Worm (Caenorhabditis elegans) whole organism, young adult: ENCODE measurements around the gene F14H3.3.
"Not testable (repeated sequence)": the region's sequence is repeated elsewhere in the genome, so short reads cannot be mapped to it uniquely, and the experiment has no call there.

Experiments
- C06A6.2 ChIP-seq: fragments of 200-800 bp; sonication (Bioruptor generic); conservative IDR thresholded peaks from 2 replicates; pipeline ENCODE4 v1.3.6; 2022; ENCODE audit warnings: missing genetic modification characterization, missing compliant biosample characterization
- aptf-3 ChIP-seq: fragments of 200-800 bp; sonication (Bioruptor generic); IDR thresholded peaks from 2 replicates; pipeline ENCODE4 v1.3.6; 2022; ENCODE audit warnings: missing genetic modification characterization, missing compliant biosample characterization
- egl-18 ChIP-seq: fragments of 200-800 bp; sonication (Bioruptor generic); IDR thresholded peaks from 2 replicates; pipeline ENCODE4 v1.3.6; 2022; ENCODE audit warnings: missing genetic modification reagents, missing genetic modification characterization, missing compliant biosample characterization
- ets-4 ChIP-seq: fragments of 200-800 bp; sonication (Bioruptor generic); optimal IDR thresholded peaks from 2 replicates; lab custom pipeline; 2018; ENCODE audit warnings: mild to moderate bottlenecking, missing genetic modification characterization, missing compliant biosample characterization
- pha-4 ChIP-seq: fragments of 150-350 bp; sonication (generic microtip); optimal IDR thresholded peaks from 2 replicates; lab custom pipeline; 2014; ENCODE audit warnings: missing biosample characterization, missing genetic modification reagents, missing genetic modification characterization
- rpc-1 ChIP-seq, 2 experiments: fragments of 150-350 bp in 1 of 2; sonication (generic microtip) in 1 of 2; optimal IDR thresholded peaks; 2 replicates each; lab custom pipeline; 2014 to 2018; ENCODE audit warnings: missing biosample characterization in 1 of 2, missing genetic modification characterization in 1 of 2, missing genetic modification reagents in 1 of 2, missing genotype in 1 of 2
- sea-2 ChIP-seq: fragments of 200-800 bp; sonication (Bioruptor generic); IDR thresholded peaks from 2 replicates; pipeline ENCODE4 v1.3.6; 2022; ENCODE audit warnings: missing genetic modification characterization, missing compliant biosample characterization
- snpc-1.3 ChIP-seq: sonication (generic microtip); optimal IDR thresholded peaks from 2 replicates; lab custom pipeline; 2017; ENCODE audit warnings: missing genetic modification characterization, mild to moderate bottlenecking, missing compliant biosample characterization, antibody characterized with exemption, moderate library complexity, missing genotype, missing genetic modification reagents; ENCODE audit not compliant: insufficient read depth
- snpc-4 ChIP-seq, 5 experiments: fragments of 150-350 bp in 1 of 5; sonication (generic microtip) in 4 of 5; optimal IDR thresholded peaks; 2 replicates each; lab custom pipeline; 2014 to 2018; ENCODE audit warnings: missing genetic modification characterization in 5 of 5, missing biosample characterization in 3 of 5, antibody characterized with exemption in 2 of 5, mild to moderate bottlenecking in 2 of 5, missing compliant biosample characterization in 2 of 5, missing genotype in 2 of 5, moderate library complexity in 2 of 5, missing genetic modification reagents in 1 of 5
- ztf-28 ChIP-seq: fragments of 200-800 bp; sonication (Bioruptor generic); IDR thresholded peaks from 2 replicates; pipeline ENCODE4 v1.3.6; 2022; ENCODE audit warnings: missing genetic modification reagents, missing genetic modification characterization, missing compliant biosample characterization

- not testable (repeated sequence) for TF ChIP-seq aptf-3; snpc-1.3 (tag; lab: Kevin White, UChicago); sea-2; ztf-28; pha-4; snpc-4 (GFP tag; optimal IDR thresholded peaks at IDR 0.05; lab: Kevin White, UChicago); snpc-4 (tag; optimal IDR thresholded peaks at IDR 0.05; lab: Kevin White, UChicago); egl-18 (GFP tag; lab: Robert Waterston, UW); rpc-1 (optimal IDR thresholded peaks at IDR 0.05; lab: Kevin White, UChicago); rpc-1 (tag; optimal IDR thresholded peaks at IDR 0.05; lab: Kevin White, UChicago); C06A6.2 (GFP tag; lab: Robert Waterston, UW); ets-4
Measured at ce11 chrV:16041925-16042742, 11.1 kb downstream of the F14H3.3 start, which contains the start of the genes his-2 and his-1.
